Worm (Caenorhabditis elegans) whole organism, L3 larva: ENCODE results near the gene F19C7.3.

Experiments used
- egl-27 ChIP-seq: sonication (generic microtip); optimal IDR thresholded peaks from 4 replicates; lab custom pipeline; 2017; ENCODE audit warnings: missing biosample characterization, missing genetic modification reagents, missing genetic modification characterization
- fkh-10 ChIP-seq: sonication (generic microtip); optimal IDR thresholded peaks from 2 replicates; lab custom pipeline; 2017; ENCODE audit warnings: missing biosample characterization, missing genetic modification reagents, missing genetic modification characterization
- jun-1 ChIP-seq: fragments of 150-350 bp; optimal IDR thresholded peaks from 2 replicates; lab custom pipeline; 2014; ENCODE audit warnings: missing biosample characterization, missing genetic modification reagents, missing genetic modification characterization
- nhr-12 ChIP-seq: fragments of 150-350 bp; optimal IDR thresholded peaks from 2 replicates; lab custom pipeline; 2014; ENCODE audit warnings: missing biosample characterization, missing genetic modification characterization
- nhr-237 ChIP-seq: fragments of 150-350 bp; optimal IDR thresholded peaks from 2 replicates; lab custom pipeline; 2014; ENCODE audit warnings: missing biosample characterization, missing genetic modification characterization
- skn-1 ChIP-seq: fragments of 150-350 bp; optimal IDR thresholded peaks from 2 replicates; lab custom pipeline; 2014; ENCODE audit warnings: missing biosample characterization, missing genetic modification characterization
- unc-62 ChIP-seq: fragments of 150-350 bp; sonication (generic microtip); optimal IDR thresholded peaks from 4 replicates; lab custom pipeline; 2014; ENCODE audit warnings: missing biosample characterization, missing genetic modification reagents, missing genetic modification characterization

ce11 chrIV:4637840-4638239, 40.9 kb downstream of the F19C7.3 start, which contains the start of gene F19C7.8:
- TF ChIP-seq nhr-237 (no peak), jun-1 (tag; lab: Kevin White, UChicago) (no peak), unc-62 (no peak), skn-1 (tag; lab: Kevin White, UChicago) (no peak), nhr-12 (tag; lab: Kevin White, UChicago) (no peak), egl-27 (tag; lab: Kevin White, UChicago) (no peak), fkh-10 (GFP tag; lab: Kevin White, UChicago) (no peak)
